Worm (Caenorhabditis elegans) whole organism, young adult: Measurements from ENCODE around the gene zen-4.

Source experiments
- B0019.2 ChIP-seq: fragments of 200-800 bp; sonication (Bioruptor generic); conservative IDR thresholded peaks from 2 replicates; pipeline ENCODE4 v1.3.6; 2022; ENCODE audit warnings: missing genetic modification reagents, missing genetic modification characterization, missing compliant biosample characterization
- B0336.3 ChIP-seq: fragments of 200-800 bp; sonication (Bioruptor generic); IDR thresholded peaks from 2 replicates; pipeline ENCODE4 v1.3.6; 2022; ENCODE audit warnings: missing genetic modification characterization, missing compliant biosample characterization
- C06A6.2 ChIP-seq: fragments of 200-800 bp; sonication (Bioruptor generic); conservative IDR thresholded peaks from 2 replicates; pipeline ENCODE4 v1.3.6; 2022; ENCODE audit warnings: missing genetic modification characterization, missing compliant biosample characterization
- D2030.7 ChIP-seq: fragments of 200-800 bp; sonication (Bioruptor generic); IDR thresholded peaks from 2 replicates; pipeline ENCODE4 v1.3.6; 2022; ENCODE audit warnings: missing genetic modification reagents, missing genetic modification characterization, missing compliant biosample characterization
- F49E8.2 ChIP-seq: sonication (generic microtip); optimal IDR thresholded peaks from 3 replicates; lab custom pipeline; 2017; ENCODE audit warnings: missing genetic modification characterization, mild to moderate bottlenecking, missing compliant biosample characterization, antibody characterized with exemption, moderate library complexity; ENCODE audit not compliant: insufficient read depth
- F55B11.4 ChIP-seq: sonication (generic microtip); optimal IDR thresholded peaks from 2 replicates; lab custom pipeline; 2016; ENCODE audit warnings: missing compliant biosample characterization, missing genetic modification characterization, borderline replicate concordance; ENCODE audit not compliant: insufficient read depth
- F57A8.1 ChIP-seq: fragments of 200-800 bp; sonication (Bioruptor generic); optimal IDR thresholded peaks from 2 replicates; lab custom pipeline; 2018; ENCODE audit warnings: mild to moderate bottlenecking, missing genetic modification characterization, moderate library complexity, missing compliant biosample characterization
- T07F8.4 ChIP-seq: sonication (generic microtip); optimal IDR thresholded peaks from 2 replicates; lab custom pipeline; 2016; ENCODE audit warnings: mild to moderate bottlenecking, missing genetic modification characterization, moderate library complexity, missing compliant biosample characterization
- T26A5.8 ChIP-seq: sonication (generic microtip); optimal IDR thresholded peaks from 2 replicates; lab custom pipeline; 2016; ENCODE audit warnings: missing genetic modification characterization, missing compliant biosample characterization
- Y79H2A.3 ChIP-seq: fragments of 200-800 bp; sonication (Bioruptor generic); conservative IDR thresholded peaks from 2 replicates; pipeline ENCODE4 v1.3.6; 2022; ENCODE audit warnings: missing genetic modification reagents, missing genetic modification characterization, missing compliant biosample characterization
- Y95B8A.8 ChIP-seq: fragments of 200-800 bp; sonication (Bioruptor generic); IDR thresholded peaks from 2 replicates; pipeline ENCODE4 v1.3.6; 2022; ENCODE audit warnings: missing genetic modification reagents, missing genetic modification characterization, missing compliant biosample characterization
- ZK185.1 ChIP-seq: sonication (generic microtip); optimal IDR thresholded peaks from 2 replicates; lab custom pipeline; 2016; ENCODE audit warnings: mild to moderate bottlenecking, missing genetic modification characterization, missing compliant biosample characterization; ENCODE audit not compliant: poor library complexity, severe bottlenecking
- atf-7 ChIP-seq: sonication (generic microtip); optimal IDR thresholded peaks from 2 replicates; lab custom pipeline; 2017; ENCODE audit warnings: mild to moderate bottlenecking, missing genetic modification characterization, missing compliant biosample characterization
- athp-1 ChIP-seq: sonication (generic microtip); optimal IDR thresholded peaks from 2 replicates; lab custom pipeline; 2017; ENCODE audit warnings: mild to moderate bottlenecking, missing genetic modification characterization, missing compliant biosample characterization
- attf-3 ChIP-seq: fragments of 200-800 bp; sonication (Bioruptor generic); conservative IDR thresholded peaks from 2 replicates; pipeline ENCODE4 v1.3.6; 2022; ENCODE audit warnings: missing genetic modification reagents, missing genetic modification characterization, missing compliant biosample characterization
- ceh-91 ChIP-seq: fragments of 200-800 bp; sonication (Bioruptor generic); IDR thresholded peaks from 2 replicates; pipeline ENCODE4 v1.3.6; 2022; ENCODE audit warnings: missing genetic modification reagents, missing genetic modification characterization, missing compliant biosample characterization
- dpl-1 ChIP-seq: fragments of 150-350 bp; optimal IDR thresholded peaks from 2 replicates; lab custom pipeline; 2014; ENCODE audit warnings: missing biosample characterization, missing genetic modification reagents, missing genetic modification characterization
- efl-1 ChIP-seq: fragments of 150-350 bp; optimal IDR thresholded peaks from 2 replicates; lab custom pipeline; 2014; ENCODE audit warnings: missing biosample characterization, missing genetic modification reagents, missing genetic modification characterization
- egrh-3 ChIP-seq: fragments of 200-800 bp; sonication (Bioruptor generic); IDR thresholded peaks from 2 replicates; pipeline ENCODE4 v1.3.6; 2022; ENCODE audit warnings: missing genetic modification reagents, missing genetic modification characterization, missing compliant biosample characterization
- fkh-3 ChIP-seq: sonication (generic microtip); optimal IDR thresholded peaks from 2 replicates; lab custom pipeline; 2016; ENCODE audit warnings: mild to moderate bottlenecking, missing genetic modification characterization, missing compliant biosample characterization
- hlh-12 ChIP-seq: sonication (generic microtip); optimal IDR thresholded peaks from 2 replicates; lab custom pipeline; 2016; ENCODE audit warnings: missing genetic modification characterization, missing compliant biosample characterization
- hmg-1.2 ChIP-seq: fragments of 200-800 bp; sonication (Bioruptor generic); IDR thresholded peaks from 2 replicates; pipeline ENCODE4 v1.3.6; 2022; ENCODE audit warnings: missing genetic modification reagents, missing genetic modification characterization, missing compliant biosample characterization
- hrde-1 ChIP-seq: sonication (generic microtip); optimal IDR thresholded peaks from 2 replicates; lab custom pipeline; 2016; ENCODE audit warnings: missing genetic modification characterization, mild to moderate bottlenecking, missing compliant biosample characterization, moderate library complexity, missing genotype, missing genetic modification reagents, borderline replicate concordance
- hsf-1 ChIP-seq: fragments of 200-800 bp; sonication (Bioruptor generic); IDR thresholded peaks from 2 replicates; pipeline ENCODE4 v1.3.6; 2022; ENCODE audit warnings: missing genetic modification reagents, missing genetic modification characterization, missing compliant biosample characterization
- let-526 ChIP-seq: fragments of 200-800 bp; sonication (Bioruptor generic); IDR thresholded peaks from 2 replicates; pipeline ENCODE4 v1.3.6; 2022; ENCODE audit warnings: missing genetic modification reagents, missing genetic modification characterization, missing compliant biosample characterization
- lin-40 ChIP-seq: sonication (generic microtip); optimal IDR thresholded peaks from 2 replicates; lab custom pipeline; 2016; ENCODE audit warnings: missing genetic modification characterization, mild to moderate bottlenecking, missing compliant biosample characterization, missing genotype, missing genetic modification reagents
- lin-54 ChIP-seq: fragments of 200-800 bp; sonication (Bioruptor generic); optimal IDR thresholded peaks from 2 replicates; lab custom pipeline; 2018; ENCODE audit warnings: mild to moderate bottlenecking, missing genetic modification characterization, missing compliant biosample characterization
- lir-1 ChIP-seq: fragments of 200-800 bp; sonication (Bioruptor generic); conservative IDR thresholded peaks from 2 replicates; pipeline ENCODE4 v1.3.6; 2022; ENCODE audit warnings: missing genetic modification reagents, missing genetic modification characterization, missing compliant biosample characterization
- lsl-1 ChIP-seq: fragments of 200-800 bp; sonication (Bioruptor generic); optimal IDR thresholded peaks from 2 replicates; lab custom pipeline; 2018; ENCODE audit warnings: mild to moderate bottlenecking, missing genetic modification characterization, moderate library complexity, missing compliant biosample characterization
- madf-8 ChIP-seq: fragments of 200-800 bp; sonication (Bioruptor generic); conservative IDR thresholded peaks from 2 replicates; pipeline ENCODE4 v1.3.6; 2022; ENCODE audit warnings: missing genetic modification reagents, missing genetic modification characterization, missing compliant biosample characterization
- mcd-1 ChIP-seq: fragments of 200-800 bp; sonication (Bioruptor generic); IDR thresholded peaks from 2 replicates; pipeline ENCODE4 v1.3.6; 2022; ENCODE audit warnings: missing genetic modification reagents, missing genetic modification characterization, missing compliant biosample characterization
- nfya-2 ChIP-seq: fragments of 200-800 bp; sonication (Bioruptor generic); IDR thresholded peaks from 2 replicates; pipeline ENCODE4 v1.3.6; 2022; ENCODE audit warnings: missing genetic modification reagents, missing genetic modification characterization, missing compliant biosample characterization
- nhr-120 ChIP-seq: fragments of 200-800 bp; sonication (Bioruptor generic); IDR thresholded peaks from 2 replicates; pipeline ENCODE4 v1.3.6; 2022; ENCODE audit warnings: missing genetic modification characterization, missing compliant biosample characterization
- rec-8 ChIP-seq, 2 experiments: sonication (generic microtip); optimal IDR thresholded peaks; 2 replicates each; lab custom pipeline; 2016; ENCODE audit warnings: mild to moderate bottlenecking in 2 of 2, missing genetic modification characterization in 2 of 2, missing genetic modification reagents in 2 of 2, missing genotype in 2 of 2, missing biosample characterization in 1 of 2, missing compliant biosample characterization in 1 of 2, moderate library complexity in 1 of 2
- repo-1 ChIP-seq: sonication (generic microtip); optimal IDR thresholded peaks from 2 replicates; lab custom pipeline; 2017; ENCODE audit warnings: mild to moderate bottlenecking, missing genetic modification characterization, missing compliant biosample characterization
- rpc-1 ChIP-seq, 2 experiments: fragments of 150-350 bp in 1 of 2; sonication (generic microtip) in 1 of 2; optimal IDR thresholded peaks; 2 replicates each; lab custom pipeline; 2014 to 2018; ENCODE audit warnings: missing biosample characterization in 1 of 2, missing genetic modification characterization in 1 of 2, missing genetic modification reagents in 1 of 2, missing genotype in 1 of 2
- snpc-3.4 ChIP-seq: sonication (generic microtip); optimal IDR thresholded peaks from 2 replicates; lab custom pipeline; 2017; ENCODE audit warnings: missing genetic modification characterization, mild to moderate bottlenecking, missing compliant biosample characterization, antibody characterized with exemption, moderate library complexity, missing genotype, missing genetic modification reagents
- snpc-4 ChIP-seq, 5 experiments: fragments of 150-350 bp in 1 of 5; sonication (generic microtip) in 4 of 5; optimal IDR thresholded peaks; 2 replicates each; lab custom pipeline; 2014 to 2018; ENCODE audit warnings: missing genetic modification characterization in 5 of 5, missing biosample characterization in 3 of 5, antibody characterized with exemption in 2 of 5, mild to moderate bottlenecking in 2 of 5, missing compliant biosample characterization in 2 of 5, missing genotype in 2 of 5, moderate library complexity in 2 of 5, missing genetic modification reagents in 1 of 5
- tbp1 ChIP-seq: fragments of 200-800 bp; sonication (Bioruptor generic); optimal IDR thresholded peaks from 2 replicates; lab custom pipeline; 2018; ENCODE audit warnings: mild to moderate bottlenecking, missing genetic modification characterization, missing compliant biosample characterization
- tbx-9 ChIP-seq: sonication (generic microtip); optimal IDR thresholded peaks from 2 replicates; lab custom pipeline; 2016; ENCODE audit warnings: borderline replicate concordance, missing genetic modification characterization, inconsistent platforms, missing compliant biosample characterization
- unc-62 ChIP-seq: fragments of 150-350 bp; optimal IDR thresholded peaks from 2 replicates; lab custom pipeline; 2014; ENCODE audit warnings: missing biosample characterization, missing genetic modification reagents, missing genetic modification characterization
- zim-3 ChIP-seq: sonication (generic microtip); optimal IDR thresholded peaks from 2 replicates; lab custom pipeline; 2017; ENCODE audit warnings: mild to moderate bottlenecking, missing genetic modification characterization, moderate library complexity, missing compliant biosample characterization
- ztf-18 ChIP-seq: sonication (generic microtip); optimal IDR thresholded peaks from 2 replicates; lab custom pipeline; 2016; ENCODE audit warnings: missing genotype, mild to moderate bottlenecking, missing genetic modification characterization, missing compliant biosample characterization
- ztf-22 ChIP-seq: fragments of 200-800 bp; sonication (Bioruptor generic); optimal IDR thresholded peaks from 2 replicates; lab custom pipeline; 2018; ENCODE audit warnings: mild to moderate bottlenecking, missing genetic modification characterization, moderate library complexity, missing compliant biosample characterization
- ztf-28 ChIP-seq: fragments of 200-800 bp; sonication (Bioruptor generic); IDR thresholded peaks from 2 replicates; pipeline ENCODE4 v1.3.6; 2022; ENCODE audit warnings: missing genetic modification reagents, missing genetic modification characterization, missing compliant biosample characterization
- ztf-3 ChIP-seq: fragments of 200-800 bp; sonication (Bioruptor generic); optimal IDR thresholded peaks from 2 replicates; lab custom pipeline; 2018; ENCODE audit warnings: mild to moderate bottlenecking, missing genetic modification characterization, missing compliant biosample characterization

zen-4 gene

ce11 chrIV:6117741-6118265 lies at the start of gene zen-4 (continued):
- TF ChIP-seq mcd-1 (GFP tag; lab: Robert Waterston, UW) (peak; percentile 85), snpc-3.4 (tag; lab: Kevin White, UChicago) (peak; percentile 97), lin-54 (GFP tag; lab: Kevin White, UChicago) (peak; percentile 92), nhr-120 (GFP tag; lab: Robert Waterston, UW) (no peak), ztf-22 (GFP tag; lab: Kevin White, UChicago) (no peak), hmg-1.2 (GFP tag; lab: Robert Waterston, UW) (peak; percentile 96), dpl-1 (peak; percentile 61), repo-1 (peak; percentile 82), tbx-9 (no peak), atf-7 (tag; lab: Kevin White, UChicago) (no peak), hlh-12 (tag; lab: Kevin White, UChicago) (no peak), madf-8 (GFP tag; lab: Robert Waterston, UW) (peak; percentile 75), egrh-3 (GFP tag; lab: Robert Waterston, UW) (peak; percentile 63), B0336.3 (GFP tag; lab: Robert Waterston, UW) (peak; percentile 95), efl-1 (GFP tag; lab: Kevin White, UChicago) (peak; percentile 70), hsf-1 (GFP tag; lab: Robert Waterston, UW) (peak; percentile 82), F55B11.4 (tag; lab: Kevin White, UChicago) (no peak), attf-3 (GFP tag; lab: Robert Waterston, UW) (peak; percentile 65; the same call in 1 of the 2 replicates), ztf-28 (GFP tag; lab: Robert Waterston, UW) (0 out of 2 replicates have a peak, but pooled peaks have one; percentile 54), ztf-18 (tag; lab: Kevin White, UChicago) (peak; percentile 52), fkh-3 (tag; lab: Kevin White, UChicago) (no peak), B0019.2 (GFP tag; lab: Robert Waterston, UW) (peak; percentile 55), D2030.7 (GFP tag; lab: Robert Waterston, UW) (peak; percentile 95), ceh-91 (peak; percentile 83), athp-1 (tag; lab: Kevin White, UChicago) (peak; percentile 80), lir-1 (GFP tag; lab: Robert Waterston, UW) (no peak), zim-3 (tag; lab: Kevin White, UChicago) (no peak), F57A8.1 (GFP tag; lab: Kevin White, UChicago) (no peak), unc-62 (GFP tag; lab: Kevin White, UChicago) (no peak), rec-8 (tag; optimal IDR thresholded peaks at IDR 0.05; lab: Kevin White, UChicago) (peak; percentile 30 to 72), nfya-2 (GFP tag; lab: Robert Waterston, UW) (0 out of 2 replicates have a peak, but pooled peaks have one; percentile 68), ZK185.1 (tag; lab: Kevin White, UChicago) (no peak), Y95B8A.8 (GFP tag; lab: Robert Waterston, UW) (peak; percentile 83; the same call in 1 of the 2 replicates), lin-40 (no peak), rpc-1 (optimal IDR thresholded peaks at IDR 0.05; lab: Kevin White, UChicago) (no peak), rpc-1 (tag; optimal IDR thresholded peaks at IDR 0.05; lab: Kevin White, UChicago) (peak; percentile 1), hrde-1 (tag; lab: Kevin White, UChicago) (peak; percentile 77), snpc-4 (GFP tag; optimal IDR thresholded peaks at IDR 0.05; lab: Kevin White, UChicago) (peak; percentile 99), snpc-4 (tag; optimal IDR thresholded peaks at IDR 0.05; lab: Kevin White, UChicago) (peak; percentile 98 to 99 (median 98)), ztf-3 (GFP tag; lab: Kevin White, UChicago) (no peak), F49E8.2 (tag; lab: Kevin White, UChicago) (peak; percentile 99), lsl-1 (peak; percentile 86), Y79H2A.3 (GFP tag; lab: Robert Waterston, UW) (no peak), C06A6.2 (GFP tag; lab: Robert Waterston, UW) (no peak), tbp1 (GFP tag; lab: Kevin White, UChicago) (peak; percentile 82), T07F8.4 (tag; lab: Kevin White, UChicago) (peak; percentile 36), T26A5.8 (tag; lab: Kevin White, UChicago) (no peak), let-526 (GFP tag; lab: Robert Waterston, UW) (peak; percentile 69; the same call in 1 of the 2 replicates)
